Worm (Caenorhabditis elegans) whole organism, L4 larva: ENCODE data around the gene nsy-4.

ENCODE experiments used
- F10B5.3 ChIP-seq: sonication (generic microtip); optimal IDR thresholded peaks from 2 replicates; lab custom pipeline; 2016; ENCODE audit warnings: mild to moderate bottlenecking, missing genetic modification characterization, missing compliant biosample characterization
- F26F4.8 ChIP-seq: fragments of 200-800 bp; sonication (Bioruptor generic); conservative IDR thresholded peaks from 2 replicates; pipeline ENCODE4 v1.3.6; 2022; ENCODE audit warnings: missing genetic modification characterization, missing compliant biosample characterization
- R02D3.7 ChIP-seq: fragments of 150-350 bp; sonication (generic microtip); optimal IDR thresholded peaks from 3 replicates; lab custom pipeline; 2014; ENCODE audit warnings: missing biosample characterization, missing genetic modification characterization
- Y5F2A.4 ChIP-seq: fragments of 200-800 bp; sonication (Bioruptor generic); optimal IDR thresholded peaks from 2 replicates; lab custom pipeline; 2018; ENCODE audit warnings: mild to moderate bottlenecking, missing genetic modification characterization, missing compliant biosample characterization
- ces-1 ChIP-seq: fragments of 150-350 bp; sonication (generic microtip); optimal IDR thresholded peaks from 4 replicates; lab custom pipeline; 2014; ENCODE audit warnings: missing biosample characterization, missing genetic modification reagents, missing genetic modification characterization
- cey-2 ChIP-seq: sonication (generic microtip); optimal IDR thresholded peaks from 3 replicates; lab custom pipeline; 2017; ENCODE audit warnings: missing genetic modification characterization, mild to moderate bottlenecking, missing compliant biosample characterization, antibody characterized with exemption, borderline replicate concordance; ENCODE audit not compliant: insufficient read depth
- daf-16 ChIP-seq, 3 experiments: sonication (generic microtip); optimal IDR thresholded peaks; 2 replicates each; lab custom pipeline; 2016 to 2017; ENCODE audit warnings: missing genetic modification characterization in 3 of 3, missing genetic modification reagents in 3 of 3, mild to moderate bottlenecking in 2 of 3, missing compliant biosample characterization in 2 of 3, missing biosample characterization in 1 of 3, moderate library complexity in 1 of 3
- dpl-1 ChIP-seq: fragments of 150-350 bp; optimal IDR thresholded peaks from 2 replicates; lab custom pipeline; 2014; ENCODE audit warnings: missing biosample characterization, missing genetic modification reagents, missing genetic modification characterization
- duxl-1 ChIP-seq: sonication (generic microtip); optimal IDR thresholded peaks from 2 replicates; lab custom pipeline; 2016; ENCODE audit warnings: mild to moderate bottlenecking, missing genetic modification characterization, moderate library complexity, missing compliant biosample characterization; ENCODE audit not compliant: poor library complexity
- dve-1 ChIP-seq: sonication (generic microtip); optimal IDR thresholded peaks from 2 replicates; lab custom pipeline; 2017; ENCODE audit warnings: antibody characterized with exemption, mild to moderate bottlenecking, missing genetic modification characterization, missing compliant biosample characterization; ENCODE audit not compliant: insufficient read depth
- fkh-10 ChIP-seq: fragments of 150-350 bp; optimal IDR thresholded peaks from 2 replicates; lab custom pipeline; 2014; ENCODE audit warnings: missing biosample characterization, missing genetic modification reagents, missing genetic modification characterization
- lin-15B ChIP-seq: fragments of 150-350 bp; sonication (generic microtip); optimal IDR thresholded peaks from 3 replicates; lab custom pipeline; 2014; ENCODE audit warnings: missing biosample characterization, missing genetic modification characterization
- lin-38 ChIP-seq: fragments of 200-800 bp; sonication (Bioruptor generic); IDR thresholded peaks from 2 replicates; pipeline ENCODE4 v1.3.6; 2022; ENCODE audit warnings: missing genetic modification reagents, missing genetic modification characterization, missing compliant biosample characterization
- lir-3 ChIP-seq: sonication (generic microtip); optimal IDR thresholded peaks from 2 replicates; lab custom pipeline; 2016; ENCODE audit warnings: mild to moderate bottlenecking, missing genetic modification characterization, missing compliant biosample characterization
- lsy-2 ChIP-seq, 2 experiments: fragments of 150-350 bp in 1 of 2; sonication (generic microtip) in 1 of 2; optimal IDR thresholded peaks; 2 replicates each; lab custom pipeline; 2014 to 2017; ENCODE audit warnings: missing biosample characterization in 2 of 2, missing genetic modification characterization in 2 of 2
- madf-9 ChIP-seq: fragments of 200-800 bp; sonication (Bioruptor generic); conservative IDR thresholded peaks from 2 replicates; pipeline ENCODE4 v1.3.6; 2022; ENCODE audit warnings: missing genetic modification reagents, missing genetic modification characterization, missing compliant biosample characterization
- mep-1 ChIP-seq: fragments of 150-350 bp; sonication (generic microtip); optimal IDR thresholded peaks from 3 replicates; lab custom pipeline; 2014; ENCODE audit warnings: missing biosample characterization, missing genetic modification characterization
- nhr-10 ChIP-seq: fragments of 150-350 bp; optimal IDR thresholded peaks from 2 replicates; lab custom pipeline; 2014; ENCODE audit warnings: missing biosample characterization, missing genetic modification characterization
- nhr-102 ChIP-seq: sonication (generic microtip); optimal IDR thresholded peaks from 2 replicates; lab custom pipeline; 2016; ENCODE audit warnings: mild to moderate bottlenecking, missing genetic modification characterization, moderate library complexity, missing compliant biosample characterization
- set-16 ChIP-seq: fragments of 200-800 bp; sonication (Bioruptor generic); IDR thresholded peaks from 2 replicates; pipeline ENCODE4 v1.3.6; 2022; ENCODE audit warnings: missing genetic modification reagents, missing genetic modification characterization, missing compliant biosample characterization
- skn-1 ChIP-seq: fragments of 150-350 bp; optimal IDR thresholded peaks from 2 replicates; lab custom pipeline; 2014; ENCODE audit warnings: missing biosample characterization, missing genetic modification characterization
- snpc-1.2 ChIP-seq: fragments of 200-800 bp; sonication (Bioruptor generic); IDR thresholded peaks from 2 replicates; pipeline ENCODE4 v1.3.6; 2022; ENCODE audit warnings: missing genetic modification reagents, missing genetic modification characterization, missing compliant biosample characterization
- spr-1 ChIP-seq: sonication (generic microtip); optimal IDR thresholded peaks from 2 replicates; lab custom pipeline; 2016; ENCODE audit warnings: mild to moderate bottlenecking, missing genetic modification characterization, missing compliant biosample characterization
- unc-39 ChIP-seq: sonication (generic microtip); optimal IDR thresholded peaks from 2 replicates; lab custom pipeline; 2017; ENCODE audit warnings: missing biosample characterization, missing genetic modification characterization

Gene nsy-4

ce11 chrIV:2348862-2349321, 25.8 kb downstream of the nsy-4 start, which contains the start of the genes ppgn-1 and tftc-1:
Gene ppgn-1 (minus strand): TSS chrIV:2348912.
Gene tftc-1 (plus strand): TSS chrIV:2349271.
- TF ChIP-seq lin-38 (GFP tag; lab: Robert Waterston, UW) (peak; percentile 72), lin-15B (no peak), F26F4.8 (GFP tag; lab: Robert Waterston, UW) (no peak), nhr-10 (tag; lab: Kevin White, UChicago) (no peak), madf-9 (no peak), skn-1 (tag; lab: Kevin White, UChicago) (no peak), dve-1 (tag; lab: Kevin White, UChicago) (peak; percentile 51), Y5F2A.4 (GFP tag; lab: Kevin White, UChicago) (no peak), lsy-2 (tag; optimal IDR thresholded peaks at IDR 0.05; lab: Kevin White, UChicago) (peak in 1 of 2 experiments; percentile 86), set-16 (GFP tag; lab: Robert Waterston, UW) (no peak), dpl-1 (peak; percentile 68), snpc-1.2 (no peak), R02D3.7 (tag; lab: Kevin White, UChicago) (no peak), cey-2 (tag; lab: Kevin White, UChicago) (no peak), mep-1 (tag; lab: Kevin White, UChicago) (peak; percentile 62), nhr-102 (peak; percentile 33), lir-3 (no peak), spr-1 (tag; lab: Kevin White, UChicago) (peak; percentile 5), fkh-10 (GFP tag; lab: Kevin White, UChicago) (peak; percentile 20), F10B5.3 (tag; lab: Kevin White, UChicago) (no peak), duxl-1 (tag; lab: Kevin White, UChicago) (peak; percentile 43), daf-16 (GFP tag; optimal IDR thresholded peaks at IDR 0.05; lab: Kevin White, UChicago) (peak in 1 of 2 experiments; percentile 5), daf-16 (tag; optimal IDR thresholded peaks at IDR 0.05; lab: Kevin White, UChicago) (no peak), ces-1 (GFP tag; lab: Kevin White, UChicago) (no peak), unc-39 (no peak)
